Worm (Caenorhabditis elegans) whole organism, L1 larva: ENCODE data around the gene sru-2.

Experiments
- C16A3.4 ChIP-seq: fragments of 150-350 bp; optimal IDR thresholded peaks from 2 replicates; lab custom pipeline; 2014; ENCODE audit warnings: missing biosample characterization, missing genetic modification characterization
- C34B4.2 ChIP-seq: sonication (generic microtip); optimal IDR thresholded peaks from 2 replicates; lab custom pipeline; 2017; ENCODE audit warnings: mild to moderate bottlenecking, missing genetic modification characterization, missing compliant biosample characterization
- aha-1 ChIP-seq: fragments of 150-350 bp; optimal IDR thresholded peaks from 2 replicates; lab custom pipeline; 2014; ENCODE audit warnings: missing biosample characterization, missing genetic modification characterization
- ama-1 ChIP-seq: fragments of 150-350 bp; optimal IDR thresholded peaks from 2 replicates; lab custom pipeline; 2014
- ceh-63 ChIP-seq: fragments of 200-800 bp; sonication (Bioruptor generic); optimal IDR thresholded peaks from 2 replicates; lab custom pipeline; 2018; ENCODE audit warnings: mild to moderate bottlenecking, missing genetic modification characterization, missing compliant biosample characterization
- ceh-8 ChIP-seq: fragments of 200-800 bp; sonication (Bioruptor generic); optimal IDR thresholded peaks from 2 replicates; lab custom pipeline; 2018; ENCODE audit warnings: mild to moderate bottlenecking, missing genetic modification characterization, moderate library complexity, missing compliant biosample characterization
- ceh-88 ChIP-seq: fragments of 200-800 bp; sonication (Bioruptor generic); IDR thresholded peaks from 2 replicates; pipeline ENCODE4 v1.3.6; 2022; ENCODE audit warnings: missing genetic modification characterization, missing compliant biosample characterization
- ceh-90 ChIP-seq: sonication (generic microtip); optimal IDR thresholded peaks from 2 replicates; lab custom pipeline; 2016; ENCODE audit warnings: missing genetic modification characterization, missing compliant biosample characterization
- ces-1 ChIP-seq: fragments of 150-350 bp; optimal IDR thresholded peaks from 2 replicates; lab custom pipeline; 2014; ENCODE audit warnings: missing biosample characterization, missing genetic modification reagents, missing genetic modification characterization
- dsc-1 ChIP-seq: sonication (generic microtip); optimal IDR thresholded peaks from 2 replicates; lab custom pipeline; 2016; ENCODE audit warnings: mild to moderate bottlenecking, missing genetic modification characterization, missing compliant biosample characterization
- efl-1 ChIP-seq, 4 experiments: fragments of 150-350 bp; optimal IDR thresholded peaks in 3 of 4; peaks in 1 of 4; 1 replicate in 1 of 4; 2 replicates in 3 of 4; lab custom pipeline; 2014; ENCODE audit warnings: missing biosample characterization in 2 of 4, missing genetic modification characterization in 2 of 4, missing genetic modification reagents in 2 of 4
- egl-27 ChIP-seq, 2 experiments: fragments of 150-350 bp in 1 of 2; sonication (generic microtip); optimal IDR thresholded peaks; 3 replicates each; lab custom pipeline; 2017 to 2018; ENCODE audit warnings: missing biosample characterization in 2 of 2, missing genetic modification characterization in 2 of 2, missing genetic modification reagents in 2 of 2
- ets-5 ChIP-seq: fragments of 200-800 bp; sonication (Bioruptor generic); IDR thresholded peaks from 2 replicates; pipeline ENCODE4 v1.3.6; 2022; ENCODE audit warnings: missing genetic modification characterization, missing compliant biosample characterization
- fkh-4 ChIP-seq: sonication (generic microtip); optimal IDR thresholded peaks from 2 replicates; lab custom pipeline; 2016; ENCODE audit warnings: missing compliant biosample characterization, missing genetic modification characterization, borderline replicate concordance
- fos-1 ChIP-seq: fragments of 150-350 bp; optimal IDR thresholded peaks from 2 replicates; lab custom pipeline; 2014; ENCODE audit warnings: missing biosample characterization, missing genetic modification characterization
- grh-1 ChIP-seq: fragments of 200-800 bp; sonication (Bioruptor generic); IDR thresholded peaks from 2 replicates; pipeline ENCODE4 v1.3.6; 2022; ENCODE audit warnings: missing genetic modification reagents, missing genetic modification characterization, missing compliant biosample characterization
- hlh-4 ChIP-seq: sonication (generic microtip); optimal IDR thresholded peaks from 2 replicates; lab custom pipeline; 2016; ENCODE audit warnings: mild to moderate bottlenecking, missing genetic modification characterization, missing compliant biosample characterization
- isw-1 ChIP-seq: fragments of 200-800 bp; sonication (Bioruptor generic); IDR thresholded peaks from 2 replicates; pipeline ENCODE4 v1.3.6; 2022; ENCODE audit warnings: missing genetic modification characterization, missing compliant biosample characterization
- lin-13 ChIP-seq: fragments of 150-350 bp; optimal IDR thresholded peaks from 2 replicates; lab custom pipeline; 2014; ENCODE audit warnings: missing biosample characterization, missing genetic modification reagents, missing genetic modification characterization
- lin-14 ChIP-seq: fragments of 200-800 bp; sonication (Bioruptor generic); optimal IDR thresholded peaks from 2 replicates; lab custom pipeline; 2018; ENCODE audit warnings: mild to moderate bottlenecking, missing genetic modification characterization, moderate library complexity, missing compliant biosample characterization
- lin-39 ChIP-seq: fragments of 150-350 bp; optimal IDR thresholded peaks from 2 replicates; lab custom pipeline; 2014; ENCODE audit warnings: missing biosample characterization, missing genetic modification reagents, missing genetic modification characterization
- lir-3 ChIP-seq: sonication (generic microtip); optimal IDR thresholded peaks from 2 replicates; lab custom pipeline; 2016; ENCODE audit warnings: mild to moderate bottlenecking, missing genetic modification characterization, moderate library complexity, missing compliant biosample characterization; ENCODE audit not compliant: poor library complexity
- mab-9 ChIP-seq: fragments of 200-800 bp; sonication (Bioruptor generic); IDR thresholded peaks from 2 replicates; pipeline ENCODE4 v1.3.6; 2022; ENCODE audit warnings: missing genetic modification reagents, missing genetic modification characterization, missing compliant biosample characterization
- mdl-1 ChIP-seq, 2 experiments: fragments of 150-350 bp; optimal IDR thresholded peaks; 2 replicates each; lab custom pipeline; 2014 to 2017; ENCODE audit warnings: missing biosample characterization in 2 of 2, missing genetic modification characterization in 2 of 2, inconsistent platforms in 1 of 2
- mep-1 ChIP-seq: fragments of 150-350 bp; optimal IDR thresholded peaks from 2 replicates; lab custom pipeline; 2014; ENCODE audit warnings: missing biosample characterization, missing genetic modification characterization
- nhr-11 ChIP-seq: fragments of 150-350 bp; optimal IDR thresholded peaks from 2 replicates; lab custom pipeline; 2014; ENCODE audit warnings: missing biosample characterization, missing genetic modification characterization
- nhr-12 ChIP-seq: sonication (generic microtip); optimal IDR thresholded peaks from 2 replicates; lab custom pipeline; 2017; ENCODE audit warnings: missing biosample characterization, missing genetic modification characterization
- nhr-19 ChIP-seq: fragments of 200-800 bp; sonication (Bioruptor generic); conservative IDR thresholded peaks from 2 replicates; pipeline ENCODE4 v1.3.6; 2022; ENCODE audit warnings: missing genetic modification characterization, missing compliant biosample characterization
- nhr-28 ChIP-seq: fragments of 150-350 bp; optimal IDR thresholded peaks from 2 replicates; lab custom pipeline; 2014; ENCODE audit warnings: missing biosample characterization, missing genetic modification characterization
- nhr-47 ChIP-seq: sonication (generic microtip); optimal IDR thresholded peaks from 2 replicates; lab custom pipeline; 2016; ENCODE audit warnings: mild to moderate bottlenecking, missing genetic modification characterization, moderate library complexity, missing compliant biosample characterization
- nhr-76 ChIP-seq: sonication (generic microtip); optimal IDR thresholded peaks from 2 replicates; lab custom pipeline; 2017; ENCODE audit warnings: missing biosample characterization, missing genetic modification characterization
- nhr-84 ChIP-seq: sonication (generic microtip); optimal IDR thresholded peaks from 2 replicates; lab custom pipeline; 2017; ENCODE audit warnings: missing biosample characterization, missing genetic modification characterization
- nhr-85 ChIP-seq: sonication (generic microtip); peaks from one replicate; lab custom pipeline; 2016; ENCODE audit warnings: missing genetic modification characterization, inconsistent platforms, missing compliant biosample characterization
- nhr-90 ChIP-seq: sonication (generic microtip); optimal IDR thresholded peaks from 2 replicates; lab custom pipeline; 2016; ENCODE audit warnings: mild to moderate bottlenecking, missing genetic modification characterization, missing compliant biosample characterization; ENCODE audit not compliant: poor library complexity
- pag-3 ChIP-seq: sonication (generic microtip); optimal IDR thresholded peaks from 2 replicates; lab custom pipeline; 2017; ENCODE audit warnings: missing genetic modification characterization, mild to moderate bottlenecking, missing compliant biosample characterization, antibody characterized with exemption, borderline replicate concordance; ENCODE audit not compliant: insufficient read depth
- pqm-1 ChIP-seq: sonication (generic microtip); optimal IDR thresholded peaks from 3 replicates; lab custom pipeline; 2017; ENCODE audit warnings: missing biosample characterization, missing genetic modification characterization
- rnt-1 ChIP-seq: sonication (generic microtip); optimal IDR thresholded peaks from 2 replicates; lab custom pipeline; 2016; ENCODE audit warnings: mild to moderate bottlenecking, missing genetic modification characterization, moderate library complexity, missing compliant biosample characterization
- snpc-4 ChIP-seq: fragments of 150-350 bp; optimal IDR thresholded peaks from 2 replicates; lab custom pipeline; 2014; ENCODE audit warnings: missing biosample characterization, missing genetic modification characterization
- snu-23 ChIP-seq: sonication (generic microtip); optimal IDR thresholded peaks from 2 replicates; lab custom pipeline; 2016; ENCODE audit warnings: missing genetic modification characterization, missing compliant biosample characterization
- swsn-7 ChIP-seq: sonication (generic microtip); optimal IDR thresholded peaks from 2 replicates; lab custom pipeline; 2016; ENCODE audit warnings: missing genetic modification characterization, missing compliant biosample characterization
- unc-62 ChIP-seq: fragments of 150-350 bp; optimal IDR thresholded peaks from 2 replicates; lab custom pipeline; 2014; ENCODE audit warnings: missing biosample characterization, missing genetic modification reagents, missing genetic modification characterization
- unc-86 ChIP-seq: sonication (generic microtip); optimal IDR thresholded peaks from 2 replicates; lab custom pipeline; 2016; ENCODE audit warnings: missing genetic modification characterization, missing compliant biosample characterization
- vab-15 ChIP-seq: sonication (generic microtip); optimal IDR thresholded peaks from 2 replicates; lab custom pipeline; 2017; ENCODE audit warnings: missing genotype, mild to moderate bottlenecking, missing genetic modification characterization, missing compliant biosample characterization
- xbp-1 ChIP-seq: sonication (generic microtip); optimal IDR thresholded peaks from 2 replicates; lab custom pipeline; 2016; ENCODE audit warnings: missing genetic modification characterization, missing compliant biosample characterization
- zag-1 ChIP-seq: fragments of 150-350 bp; optimal IDR thresholded peaks from 2 replicates; lab custom pipeline; 2014; ENCODE audit warnings: missing biosample characterization, missing genetic modification characterization
- ztf-11 ChIP-seq, 2 experiments: sonication (generic microtip); optimal IDR thresholded peaks; 2 replicates each; lab custom pipeline; 2016 to 2017; ENCODE audit warnings: missing genetic modification characterization in 2 of 2, missing biosample characterization in 1 of 2, missing compliant biosample characterization in 1 of 2

The sru-2 gene

ce11 chrIV:9442106-9442532, 44.0 kb upstream of the sru-2 start (continued):
- TF ChIP-seq unc-86 (tag; lab: Kevin White, UChicago) (no peak), ces-1 (GFP tag; lab: Kevin White, UChicago) (no peak), ceh-8 (GFP tag; lab: Kevin White, UChicago) (no peak), nhr-76 (tag; lab: Kevin White, UChicago) (no peak), egl-27 (tag; optimal IDR thresholded peaks at IDR 0.05; lab: Kevin White, UChicago) (peak in 1 of 2 experiments; percentile 11), pqm-1 (tag; lab: Kevin White, UChicago) (no peak), hlh-4 (no peak), vab-15 (tag; lab: Kevin White, UChicago) (no peak), C34B4.2 (tag; lab: Kevin White, UChicago) (no peak), swsn-7 (tag; lab: Kevin White, UChicago) (peak; percentile 41), ztf-11 (tag; optimal IDR thresholded peaks at IDR 0.05; lab: Kevin White, UChicago) (no peak), dsc-1 (no peak), mep-1 (tag; lab: Kevin White, UChicago) (peak; percentile 83), nhr-90 (tag; lab: Kevin White, UChicago) (peak; percentile 81), grh-1 (peak; percentile 66), ceh-90 (tag; lab: Kevin White, UChicago) (no peak), C16A3.4 (tag; lab: Kevin White, UChicago) (peak; percentile 36), ceh-88 (GFP tag; lab: Robert Waterston, UW) (0 out of 2 replicates have a peak, but pooled peaks have one; percentile 38), fos-1 (tag; lab: Kevin White, UChicago) (peak; percentile 16), mab-9 (no peak), lir-3 (tag; lab: Kevin White, UChicago) (no peak)

DNA sequence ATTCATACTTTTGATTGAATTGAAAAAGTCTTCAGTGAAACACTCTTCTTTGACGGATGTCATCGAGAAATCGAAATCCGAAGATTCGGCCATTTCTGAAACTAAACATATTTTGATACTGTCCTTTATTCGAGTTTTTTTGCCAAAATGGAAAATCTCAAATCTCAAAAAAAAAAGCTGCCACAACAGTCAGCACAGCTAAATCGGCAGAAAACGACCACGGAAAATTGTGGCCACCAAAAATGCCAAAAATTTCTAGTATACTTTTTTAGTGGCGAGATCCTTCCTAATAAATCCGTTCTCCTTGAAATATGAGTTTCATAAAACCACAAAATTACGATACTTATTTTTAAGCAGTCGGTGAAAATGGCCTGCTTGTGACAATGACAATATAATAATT, 42.1 kb upstream of the sru-2 start, which contains the start of gene F38E11.9:
F38E11.9 (minus strand) TSS at position 101 of the 400 bp plus-strand sequence.
- TF ChIP-seq ztf-11 (tag; optimal IDR thresholded peaks at IDR 0.05; lab: Kevin White, UChicago) (no peak), lin-39 (tag; lab: Kevin White, UChicago) (no peak), nhr-84 (tag; lab: Kevin White, UChicago) (no peak), unc-86 (tag; lab: Kevin White, UChicago) (no peak), ceh-8 (GFP tag; lab: Kevin White, UChicago) (no peak), zag-1 (tag; lab: Kevin White, UChicago) (no peak), snpc-4 (tag; lab: Kevin White, UChicago) (no peak), nhr-11 (tag; lab: Kevin White, UChicago) (no peak), nhr-85 (tag; lab: Kevin White, UChicago) (no peak), nhr-19 (GFP tag; lab: Robert Waterston, UW) (no peak), ces-1 (GFP tag; lab: Kevin White, UChicago) (no peak), nhr-12 (tag; lab: Kevin White, UChicago) (no peak), ets-5 (no peak)

DNA sequence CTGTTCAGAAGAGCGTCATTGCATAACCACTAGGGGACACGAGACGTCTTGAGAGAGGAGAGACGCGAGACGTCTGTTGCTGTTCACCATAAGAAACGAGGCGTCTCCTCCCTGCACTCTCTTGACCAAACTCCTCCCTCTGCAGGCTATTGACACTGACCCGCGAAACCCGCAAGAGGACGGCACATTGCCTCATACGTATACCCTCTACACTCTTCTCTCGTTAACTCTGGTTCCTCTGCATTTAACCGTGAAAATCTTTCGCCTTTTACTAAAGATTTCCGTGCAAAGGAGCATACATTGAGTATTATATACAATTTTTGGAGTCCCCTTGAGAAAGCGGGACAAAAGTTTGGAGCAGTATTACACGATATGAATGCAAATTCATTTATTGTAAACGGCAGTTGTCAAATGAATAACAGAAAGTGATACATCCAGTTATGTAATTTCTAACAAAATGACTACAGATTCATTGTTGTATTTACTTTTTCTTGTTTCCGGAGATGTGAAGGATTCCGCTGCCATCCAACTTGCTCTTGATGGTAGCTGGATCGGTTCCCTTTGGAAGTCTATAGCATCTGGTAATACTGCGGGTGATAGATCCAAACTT, 41.5 kb upstream of the sru-2 start:
- TF ChIP-seq snpc-4 (tag; lab: Kevin White, UChicago): peak; percentile 99
- TF ChIP-seq egl-27 (tag; optimal IDR thresholded peaks at IDR 0.05; lab: Kevin White, UChicago): peak; percentile 52 to 79
- TF ChIP-seq rnt-1 (tag; lab: Kevin White, UChicago): peak; percentile 94
- TF ChIP-seq fkh-4 (tag; lab: Kevin White, UChicago): peak; percentile 52
- TF ChIP-seq lin-13 (GFP tag; lab: Kevin White, UChicago): peak; percentile 91
- TF ChIP-seq ceh-63 (GFP tag; lab: Kevin White, UChicago): no peak
- TF ChIP-seq nhr-47 (tag; lab: Kevin White, UChicago): peak; percentile 97
- peak; percentile 96 for TF ChIP-seq swsn-7 (tag; lab: Kevin White, UChicago)
- TF ChIP-seq lin-14 (GFP tag; lab: Kevin White, UChicago): peak; percentile 99
- peak; percentile 22 for TF ChIP-seq aha-1 (tag; lab: Kevin White, UChicago)
- TF ChIP-seq isw-1: peak; percentile 84
- TF ChIP-seq mdl-1 (tag; optimal IDR thresholded peaks at IDR 0.05; lab: Kevin White, UChicago): peak in 1 of 2 experiments; percentile 91
- peak; percentile 89 for TF ChIP-seq fos-1 (tag; lab: Kevin White, UChicago)
- no peak for TF ChIP-seq pag-3 (tag; lab: Kevin White, UChicago)
- peak; percentile 92 for TF ChIP-seq C16A3.4 (tag; lab: Kevin White, UChicago)
- no peak for TF ChIP-seq nhr-12 (tag; lab: Kevin White, UChicago)
- TF ChIP-seq ceh-8 (GFP tag; lab: Kevin White, UChicago): peak; percentile 77
- peak; percentile 96 for TF ChIP-seq xbp-1 (tag; lab: Kevin White, UChicago)
- no peak for TF ChIP-seq ceh-90 (tag; lab: Kevin White, UChicago)
- TF ChIP-seq ama-1 (lab: Kevin White, UChicago): peak; percentile 98
- peak; percentile 97 for TF ChIP-seq snu-23 (GFP tag; lab: Kevin White, UChicago)
- TF ChIP-seq lir-3 (tag; lab: Kevin White, UChicago): peak; percentile 72
- TF ChIP-seq nhr-28 (tag; lab: Kevin White, UChicago): no peak
- peak; percentile 83 to 84 for TF ChIP-seq efl-1 (optimal IDR thresholded peaks at IDR 0.05; lab: Kevin White, UChicago)
- TF ChIP-seq efl-1 (GFP tag; optimal IDR thresholded peaks at IDR 0.05 in 1 of 2; lab: Kevin White, UChicago): peak; percentile 70 to 97
- TF ChIP-seq unc-62 (GFP tag; lab: Kevin White, UChicago): peak; percentile 40
- TF ChIP-seq lin-39 (tag; lab: Kevin White, UChicago): peak; percentile 86
